Worm (Caenorhabditis elegans): ENCODE data around the gene C08B6.18.

The C08B6.18 gene

DNA sequence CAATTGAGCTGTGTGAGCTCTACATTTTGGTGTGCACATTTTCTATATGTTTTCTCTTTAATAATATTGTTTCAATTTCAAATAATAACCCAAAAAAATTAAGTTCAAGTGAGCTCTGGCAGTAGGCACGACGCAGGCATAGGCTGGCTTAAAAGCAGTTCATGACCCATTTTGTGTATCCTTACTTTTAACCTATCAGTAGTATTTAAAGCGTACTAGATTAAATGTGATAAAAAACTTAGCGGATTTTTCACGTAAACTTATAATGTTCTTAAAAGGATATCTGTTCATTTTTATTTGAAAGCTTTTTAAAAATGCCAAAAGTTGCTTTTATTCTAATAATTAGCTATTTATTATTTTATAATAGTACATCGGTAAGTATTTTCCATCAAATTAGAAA is 10.6 kb downstream of the C08B6.18 start, which contains the start of gene C08B6.6 (continued):
- TF ChIP-seq eyg-1 (tag; optimal IDR thresholded peaks at IDR 0.05) = no peak
- TF ChIP-seq pqm-1 (tag; optimal IDR thresholded peaks at IDR 0.05) = no peak
- TF ChIP-seq fkh-6 (tag; optimal IDR thresholded peaks at IDR 0.05) = no peak

DNA sequence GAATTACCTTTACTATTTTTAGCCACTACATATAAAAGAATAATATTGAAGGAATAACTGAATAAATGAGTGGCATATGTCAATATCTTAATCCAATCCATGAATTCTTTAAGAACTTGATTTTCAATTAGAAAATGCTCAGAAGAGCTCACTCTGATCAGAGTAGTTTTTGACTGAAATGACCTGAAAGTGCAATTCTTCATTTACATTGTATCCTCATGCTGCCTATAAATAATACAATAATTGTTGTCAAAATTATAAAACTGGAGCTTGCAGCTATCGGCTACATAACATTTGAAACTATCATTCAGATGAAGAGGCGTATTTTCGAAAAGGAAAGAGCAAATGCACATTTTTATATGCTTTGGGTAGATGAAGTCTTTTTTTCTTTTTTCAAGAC is 11.3 kb downstream of the C08B6.18 start, which contains the start of gene srxa-19:
Gene srxa-19 (minus strand): TSS at position 101 of the 400 bp plus-strand sequence.
- TF ChIP-seq lim-6 (tag; optimal IDR thresholded peaks at IDR 0.05) (no peak), dmd-4 (tag; optimal IDR thresholded peaks at IDR 0.05; ENCODE audit: borderline replicate concordance) (no peak), pros-1 (tag; optimal IDR thresholded peaks at IDR 0.05) (no peak), sox-2 (GFP tag; IDR thresholded peaks at IDR 0.05) (no peak), zip-5 (tag; optimal IDR thresholded peaks at IDR 0.05) (no peak), hlh-6 (tag; optimal IDR thresholded peaks at IDR 0.05) (no peak), gmeb-2 (tag; optimal IDR thresholded peaks at IDR 0.05) (no peak), dve-1 (tag; optimal IDR thresholded peaks at IDR 0.05) (no peak), sdc-2 (tag; optimal IDR thresholded peaks at IDR 0.05) (no peak), ama-1 (optimal IDR thresholded peaks at IDR 0.05) (no peak), pag-3 (tag; optimal IDR thresholded peaks at IDR 0.05; ENCODE audit: borderline replicate concordance) (no peak), nhr-232 (tag; optimal IDR thresholded peaks at IDR 0.05) (no peak), ceh-2 (tag; optimal IDR thresholded peaks at IDR 0.05) (no peak), T23F11.4 (GFP tag; optimal IDR thresholded peaks at IDR 0.05) (no peak), fax-1 (tag; optimal IDR thresholded peaks at IDR 0.05) (no peak), lin-11 (tag; optimal IDR thresholded peaks at IDR 0.05) (no peak)

DNA sequence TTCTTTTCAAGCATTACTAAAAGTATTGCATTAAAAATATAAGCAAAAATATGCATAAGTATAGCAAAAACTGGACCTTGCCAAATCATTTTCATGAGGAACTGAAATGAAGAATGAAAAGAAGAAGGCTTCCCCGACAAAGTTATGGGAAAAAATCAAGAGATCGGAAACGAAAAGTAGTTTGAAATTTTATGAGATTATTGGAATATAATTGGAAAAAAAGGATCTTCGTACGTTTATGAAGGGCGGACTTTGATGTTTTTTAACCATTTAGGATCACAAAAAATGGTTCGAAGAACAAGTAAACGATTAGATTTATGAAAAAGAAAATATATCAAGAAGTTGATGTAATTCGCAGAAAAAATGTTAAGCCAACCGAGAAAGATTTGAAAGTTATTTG is 13.0 kb downstream of the C08B6.18 start, which contains the start of gene srxa-18:
Gene srxa-18 (minus strand): TSS at position 100 of the 400 bp plus-strand sequence.
- TF ChIP-seq unc-55 (GFP tag; optimal IDR thresholded peaks at IDR 0.05) = no peak
- no peak for TF ChIP-seq ceh-24 (tag; optimal IDR thresholded peaks at IDR 0.05)
- no peak for TF ChIP-seq dve-1 (tag; optimal IDR thresholded peaks at IDR 0.05)
- no peak for TF ChIP-seq pros-1 (tag; optimal IDR thresholded peaks at IDR 0.05)
- TF ChIP-seq pat-9 (tag; optimal IDR thresholded peaks at IDR 0.05) = no peak
- no peak for TF ChIP-seq pax-1 (tag; optimal IDR thresholded peaks at IDR 0.05)
- no peak for TF ChIP-seq lin-11 (tag; optimal IDR thresholded peaks at IDR 0.05)
- TF ChIP-seq F13H6.1 (tag; optimal IDR thresholded peaks at IDR 0.05) = no peak
- no peak for TF ChIP-seq ama-1 (optimal IDR thresholded peaks at IDR 0.05)
- TF ChIP-seq pha-4 (tag; optimal IDR thresholded peaks at IDR 0.05) = no peak
- TF ChIP-seq ceh-22 (tag; optimal IDR thresholded peaks at IDR 0.05) = no peak
- TF ChIP-seq C08G9.2 (tag; optimal IDR thresholded peaks at IDR 0.05) = no peak

DNA sequence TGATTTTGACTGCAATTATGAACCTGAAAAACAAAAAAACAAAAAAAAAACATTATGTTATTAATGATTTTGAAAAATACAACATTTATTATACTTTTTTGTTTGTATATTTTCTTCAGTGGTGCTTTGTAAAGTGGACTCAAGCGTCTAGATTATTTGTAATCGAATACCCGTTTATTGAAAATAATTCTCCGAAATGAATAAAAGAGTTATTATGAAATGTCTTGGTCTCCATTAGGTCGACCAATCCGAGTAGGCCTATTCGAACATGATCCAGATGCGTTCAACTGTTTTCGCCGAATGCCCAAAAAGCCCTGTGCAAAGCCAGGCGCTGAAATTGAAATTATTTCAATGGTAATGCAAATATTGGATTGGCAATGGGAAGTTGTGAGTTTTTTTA is 16.5 kb downstream of the C08B6.18 start, which contains the start of gene C08B6.5:
Gene C08B6.5 (plus strand): TSS at position 301 of the 400 bp plus-strand sequence.
- no peak for TF ChIP-seq tbx-2 (tag; optimal IDR thresholded peaks at IDR 0.05)
- no peak for TF ChIP-seq K09A11.1 (tag; optimal IDR thresholded peaks at IDR 0.05; ENCODE audit: insufficient read depth)
- TF ChIP-seq hlh-30 (tag; optimal IDR thresholded peaks at IDR 0.05; ENCODE audit: insufficient read depth) = no peak
- TF ChIP-seq T23F11.4 (GFP tag; optimal IDR thresholded peaks at IDR 0.05) = no peak
- TF ChIP-seq fax-1 (tag; optimal IDR thresholded peaks at IDR 0.05) = no peak
- no peak for TF ChIP-seq pag-3 (tag; optimal IDR thresholded peaks at IDR 0.05; ENCODE audit: borderline replicate concordance)
- TF ChIP-seq K02D7.2 (tag; optimal IDR thresholded peaks at IDR 0.05) = no peak
- TF ChIP-seq zip-5 (tag; optimal IDR thresholded peaks at IDR 0.05) = no peak
- no peak for TF ChIP-seq unc-55 (GFP tag; optimal IDR thresholded peaks at IDR 0.05)
- TF ChIP-seq ref-2 (tag; optimal IDR thresholded peaks at IDR 0.05) = no peak
- TF ChIP-seq ceh-45 (GFP tag; IDR thresholded peaks at IDR 0.05) = no peak

DNA sequence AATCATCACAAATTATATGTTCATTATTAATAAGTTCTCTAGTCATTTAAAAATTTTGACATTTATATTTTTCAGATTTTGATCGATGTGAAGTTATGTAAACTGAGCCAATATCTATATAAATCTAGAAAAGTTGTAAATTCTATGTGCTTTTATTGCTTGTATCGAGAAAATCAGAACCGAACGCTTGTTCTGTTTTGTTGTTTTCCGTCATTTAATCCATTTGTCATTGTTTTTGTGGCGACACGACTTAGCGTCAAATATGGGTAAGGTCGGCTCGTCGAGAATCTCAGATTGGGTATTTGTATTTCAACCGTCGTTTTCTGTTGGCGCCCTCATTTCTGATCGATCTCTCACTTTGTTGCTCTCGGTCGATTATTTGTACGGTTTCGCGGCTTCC is 19.6 kb downstream of the C08B6.18 start, which contains the start of gene cht-5:
Gene cht-5 (plus strand): TSS at position 301 of the 400 bp plus-strand sequence.
- TF ChIP-seq tbx-2 (tag; optimal IDR thresholded peaks at IDR 0.05) (no peak), syd-9 (tag; optimal IDR thresholded peaks at IDR 0.05) (no peak), lim-6 (tag; optimal IDR thresholded peaks at IDR 0.05) (no peak), ceh-6 (GFP tag; optimal IDR thresholded peaks at IDR 0.05) (no peak), eyg-1 (tag; optimal IDR thresholded peaks at IDR 0.05) (no peak)
